Fruit fly (Drosophila melanogaster): ENCODE results near the gene Nop56.

- TF ChIP-seq Myc (optimal IDR thresholded peaks at IDR 0.05) (no peak), psq (optimal IDR thresholded peaks at IDR 0.05) (no peak), insv (optimal IDR thresholded peaks at IDR 0.05) (no peak), Sin3A (optimal IDR thresholded peaks at IDR 0.05) (no peak), h (optimal IDR thresholded peaks at IDR 0.05) (no peak)
Observed at dm6 chr3R:22411879-22412587, 8.8 kb downstream of the Nop56 start.
